Worm (Caenorhabditis elegans) whole organism, L4/young adult: Measurements from ENCODE around the gene ugt-58.

Experiments
- W03F9.2 ChIP-seq: fragments of 150-350 bp; optimal IDR thresholded peaks from 2 replicates; lab custom pipeline; 2014; ENCODE audit warnings: missing biosample characterization, missing genetic modification characterization
- dao-5 ChIP-seq: sonication (generic microtip); optimal IDR thresholded peaks from 2 replicates; lab custom pipeline; 2016; ENCODE audit warnings: missing genotype, missing genetic modification characterization, moderate library complexity, missing compliant biosample characterization
- him-1 ChIP-seq: sonication (generic microtip); optimal IDR thresholded peaks from 2 replicates; lab custom pipeline; 2016; ENCODE audit warnings: missing genotype, missing genetic modification reagents, missing genetic modification characterization, missing compliant biosample characterization

The ugt-58 gene

DNA sequence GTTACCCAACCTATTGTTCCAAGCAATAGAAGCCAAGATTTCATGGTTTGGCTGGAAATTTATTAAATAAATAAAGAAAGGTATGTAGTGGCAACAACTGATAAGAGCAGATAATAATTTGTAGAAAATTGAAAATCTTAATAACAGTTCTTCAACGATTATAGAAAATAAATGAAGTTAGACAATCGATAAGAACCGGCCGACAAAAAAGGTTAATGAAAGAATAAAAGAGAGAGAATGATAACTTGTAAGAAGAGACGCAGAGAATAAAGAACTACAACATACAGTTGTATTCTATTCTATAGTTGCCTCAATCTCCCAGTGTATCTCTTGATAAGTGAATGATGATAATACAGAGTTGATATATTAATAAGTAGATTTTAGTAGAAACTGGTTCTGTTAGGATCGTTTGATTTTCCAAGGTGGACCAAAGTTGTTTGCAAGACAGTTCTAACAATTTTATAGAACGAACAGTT, at the start of gene ugt-58:
ugt-58 (minus strand) TSS at position 51 of the 476 bp plus-strand sequence.
- no peak for TF ChIP-seq W03F9.2 (tag; lab: Kevin White, UChicago)
- TF ChIP-seq him-1 (tag; lab: Kevin White, UChicago) = no peak
- no peak for TF ChIP-seq dao-5 (tag; lab: Kevin White, UChicago)

DNA sequence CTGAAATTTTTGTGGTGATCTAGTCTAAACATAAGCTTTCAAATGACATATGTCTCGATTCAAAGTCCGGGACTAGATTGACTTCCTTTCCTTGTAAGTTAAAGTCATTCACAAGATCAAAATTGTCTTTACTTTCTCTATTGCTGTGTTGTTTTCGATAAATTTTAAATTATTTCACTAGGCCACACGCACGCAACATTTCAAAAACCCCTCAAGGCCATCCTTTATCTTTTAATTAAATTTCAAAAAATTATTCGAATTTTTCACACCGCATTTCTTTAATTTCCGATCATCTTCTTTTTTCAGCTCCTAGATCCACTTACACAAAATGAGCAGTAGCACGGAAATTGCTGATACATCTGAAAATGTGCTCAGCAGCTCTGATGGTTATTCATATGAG, 49.7 kb upstream of the ugt-58 start, which contains the start of gene ZK1307.7:
ZK1307.7 (plus strand) TSS at position 301 of the 400 bp plus-strand sequence.
- TF ChIP-seq W03F9.2 (tag; lab: Kevin White, UChicago) (no peak), him-1 (tag; lab: Kevin White, UChicago) (no peak), dao-5 (tag; lab: Kevin White, UChicago) (no peak)

DNA sequence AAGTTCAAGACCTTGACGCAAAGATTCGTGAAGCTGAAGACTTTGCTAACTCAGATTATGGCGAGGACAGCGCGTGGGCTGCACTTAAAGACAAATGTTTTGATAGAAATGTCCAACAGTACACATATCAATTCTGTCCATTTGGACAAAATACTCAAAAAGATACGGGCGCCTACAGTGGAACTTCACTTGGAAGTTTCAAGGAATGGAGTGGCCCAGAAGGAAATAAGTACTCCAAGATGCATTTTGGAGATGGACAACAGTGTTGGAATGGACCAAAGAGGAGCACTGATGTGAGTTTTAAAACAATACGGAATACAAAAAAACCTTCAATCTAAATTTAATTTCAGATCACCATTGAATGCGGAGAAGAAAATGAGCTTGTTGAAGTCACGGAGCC, 39.3 kb upstream of the ugt-58 start:
- no peak for TF ChIP-seq him-1 (tag; lab: Kevin White, UChicago)
- no peak for TF ChIP-seq dao-5 (tag; lab: Kevin White, UChicago)
- no peak for TF ChIP-seq W03F9.2 (tag; lab: Kevin White, UChicago)

DNA sequence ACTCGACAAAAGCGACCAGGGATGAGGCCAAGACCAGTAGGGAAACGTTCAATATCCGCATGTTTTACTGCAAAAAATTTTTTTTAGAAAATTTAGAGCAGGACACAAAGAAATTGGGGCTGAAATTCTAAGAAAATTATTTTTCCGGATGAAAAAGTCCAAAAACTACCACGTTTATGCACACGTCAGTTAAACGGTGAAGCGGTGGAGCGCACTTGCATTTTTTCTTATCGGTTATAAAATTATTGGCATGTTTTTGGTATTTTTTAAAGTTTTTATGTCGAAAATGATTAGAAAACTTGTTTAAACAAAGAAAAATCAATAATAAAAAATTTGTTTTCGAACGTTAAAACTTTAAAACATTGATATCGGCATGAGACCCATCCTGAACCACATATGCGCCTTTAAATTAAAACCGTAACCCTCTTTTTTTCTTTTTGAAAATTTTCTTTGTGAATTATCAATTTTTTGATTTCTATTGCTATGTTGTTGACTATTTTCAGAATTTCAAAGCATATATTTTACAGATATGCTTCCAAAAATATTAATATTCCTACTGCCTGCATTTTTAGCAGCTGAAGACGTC, 37.6 kb upstream of the ugt-58 start, which contains the start of the genes dnj-20 and ZK1307.8:
dnj-20 (minus strand) TSS at position 67 of the 586 bp plus-strand sequence.
ZK1307.8 (plus strand) TSS at position 504 of the 586 bp plus-strand sequence.
- TF ChIP-seq him-1 (tag; lab: Kevin White, UChicago) = no peak
- no peak for TF ChIP-seq dao-5 (tag; lab: Kevin White, UChicago)
- peak; percentile 35 for TF ChIP-seq W03F9.2 (tag; lab: Kevin White, UChicago)

DNA sequence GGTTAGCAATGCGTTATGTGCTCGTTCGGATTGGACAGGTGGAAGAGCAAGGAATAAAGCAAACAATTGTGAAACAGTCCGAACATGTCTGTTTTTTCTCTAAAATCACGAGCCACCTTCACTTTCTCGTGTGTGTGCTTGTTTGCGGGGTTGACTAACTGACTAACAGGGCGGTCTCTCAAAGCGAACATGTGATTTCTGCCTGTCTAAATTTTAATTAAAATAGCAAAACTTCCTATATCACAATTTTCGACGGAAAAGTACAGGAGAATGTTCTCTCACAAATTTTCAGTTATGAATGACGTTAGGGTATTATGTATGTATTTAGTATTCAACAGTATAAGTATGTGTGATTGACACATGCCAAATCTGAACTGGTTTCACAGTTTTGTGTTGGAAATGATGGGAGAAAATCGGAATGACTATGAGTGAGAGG, 35.3 kb upstream of the ugt-58 start:
- no peak for TF ChIP-seq him-1 (tag; lab: Kevin White, UChicago)
- peak; percentile 14 for TF ChIP-seq W03F9.2 (tag; lab: Kevin White, UChicago)

DNA sequence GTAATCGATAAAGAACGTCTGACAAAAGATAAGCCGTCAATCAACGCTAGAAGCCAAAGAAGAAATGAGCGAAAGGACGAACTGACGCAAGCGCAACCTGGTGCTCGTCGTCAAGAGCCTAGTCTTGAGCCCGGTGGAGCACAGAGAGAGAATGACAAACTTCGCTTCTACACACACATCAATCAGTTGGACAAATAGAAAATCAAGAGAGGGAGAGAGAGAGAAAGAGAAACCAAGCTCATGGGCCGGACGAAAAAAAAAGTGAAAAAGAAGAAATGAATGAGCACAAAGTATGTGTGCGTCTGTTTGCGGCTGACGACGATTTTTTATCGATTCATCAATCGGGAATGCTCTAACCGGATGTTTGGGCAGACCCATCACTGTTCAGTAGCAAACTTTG, 34.5 kb upstream of the ugt-58 start:
- no peak for TF ChIP-seq him-1 (tag; lab: Kevin White, UChicago)
- no peak for TF ChIP-seq dao-5 (tag; lab: Kevin White, UChicago)
- no peak for TF ChIP-seq W03F9.2 (tag; lab: Kevin White, UChicago)

DNA sequence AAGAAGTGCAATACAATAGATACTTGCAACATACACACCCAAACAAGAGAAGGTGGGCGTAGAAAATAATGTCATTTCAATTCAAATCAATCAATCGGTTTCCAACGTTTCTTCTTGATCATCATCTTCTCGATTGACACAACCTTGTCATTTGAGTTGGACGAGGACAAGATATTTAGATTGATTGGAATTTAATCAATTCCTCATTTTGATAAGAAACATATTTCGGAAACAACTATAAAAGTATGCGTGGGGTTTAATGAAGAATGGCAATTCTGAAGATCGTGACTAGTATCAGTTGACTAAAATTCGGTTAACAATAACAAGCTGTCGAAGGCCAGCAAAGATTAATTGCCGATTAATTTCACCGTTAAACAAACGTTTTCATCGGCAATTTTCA, 34.0 kb upstream of the ugt-58 start:
- no peak for TF ChIP-seq W03F9.2 (tag; lab: Kevin White, UChicago)
- TF ChIP-seq him-1 (tag; lab: Kevin White, UChicago) = no peak
- no peak for TF ChIP-seq dao-5 (tag; lab: Kevin White, UChicago)

DNA sequence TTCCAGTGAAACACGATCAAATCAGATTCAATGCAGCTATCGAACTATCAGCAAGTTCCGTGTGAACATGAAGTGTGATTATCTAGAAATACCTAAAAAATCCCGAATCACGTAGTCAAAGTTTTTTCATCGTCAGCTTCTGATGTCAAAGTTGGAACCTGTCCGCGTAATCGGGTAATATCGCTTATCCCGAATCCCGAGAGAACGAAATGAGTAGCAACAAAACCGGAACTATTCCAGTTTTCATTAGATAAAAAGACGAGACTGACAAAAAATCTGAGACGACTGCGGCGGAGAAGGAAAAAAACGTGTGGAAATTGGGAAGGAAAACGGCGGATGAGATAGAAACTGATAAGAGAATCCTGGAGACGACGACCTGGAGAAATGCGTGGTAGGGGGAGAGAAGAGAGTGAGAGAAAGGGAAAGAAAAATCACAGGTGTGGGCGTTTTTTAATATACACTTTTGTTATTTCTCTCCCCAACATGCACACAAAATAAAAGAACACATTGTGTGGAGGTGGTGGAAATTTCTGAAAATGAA, 33.5 kb upstream of the ugt-58 start:
- TF ChIP-seq him-1 (tag; lab: Kevin White, UChicago) (no peak), dao-5 (tag; lab: Kevin White, UChicago) (no peak), W03F9.2 (tag; lab: Kevin White, UChicago) (no peak)

DNA sequence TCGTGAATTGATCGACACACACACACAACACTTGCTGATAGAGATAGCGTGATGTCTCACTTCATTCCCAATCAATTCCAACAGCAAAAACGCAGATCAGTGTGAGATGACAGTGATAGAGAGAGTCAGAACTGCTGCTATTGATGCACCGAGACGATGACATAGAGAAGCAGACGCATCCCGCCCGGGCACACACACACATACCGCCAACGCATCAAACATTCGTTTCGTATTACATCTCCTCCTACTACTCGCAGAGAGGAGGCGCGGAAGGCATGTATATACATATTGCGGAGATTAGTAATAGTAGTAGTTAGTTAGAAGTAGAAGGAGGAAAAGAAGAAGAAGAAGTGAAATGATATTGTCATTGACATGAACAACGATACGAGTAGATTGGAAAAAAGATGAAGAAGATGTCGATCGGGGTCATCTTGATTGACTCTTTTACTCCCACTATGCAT, 32.8 kb upstream of the ugt-58 start:
- TF ChIP-seq him-1 (tag; lab: Kevin White, UChicago) = no peak
- TF ChIP-seq W03F9.2 (tag; lab: Kevin White, UChicago) = no peak
- no peak for TF ChIP-seq dao-5 (tag; lab: Kevin White, UChicago)

DNA sequence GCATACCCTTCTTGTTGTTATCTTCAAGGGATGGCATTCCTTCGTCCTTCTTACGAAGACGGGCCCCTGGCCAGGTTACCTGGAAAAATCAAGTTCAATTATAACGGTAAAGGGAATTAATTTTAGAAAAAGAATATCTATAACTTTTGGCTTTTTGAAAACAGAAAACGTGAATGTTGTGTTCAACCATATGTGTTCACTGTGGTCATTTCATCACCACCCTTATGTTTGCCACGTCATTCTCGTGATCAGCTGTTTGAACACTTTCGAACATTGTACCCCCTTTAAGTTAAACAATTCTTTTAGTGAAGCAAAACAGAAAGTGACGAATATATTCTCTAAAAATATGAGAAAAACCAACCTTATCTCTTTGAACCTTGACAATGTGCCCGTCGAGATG, 32.2 kb upstream of the ugt-58 start:
- no peak for TF ChIP-seq dao-5 (tag; lab: Kevin White, UChicago)
- no peak for TF ChIP-seq him-1 (tag; lab: Kevin White, UChicago)
- no peak for TF ChIP-seq W03F9.2 (tag; lab: Kevin White, UChicago)

DNA sequence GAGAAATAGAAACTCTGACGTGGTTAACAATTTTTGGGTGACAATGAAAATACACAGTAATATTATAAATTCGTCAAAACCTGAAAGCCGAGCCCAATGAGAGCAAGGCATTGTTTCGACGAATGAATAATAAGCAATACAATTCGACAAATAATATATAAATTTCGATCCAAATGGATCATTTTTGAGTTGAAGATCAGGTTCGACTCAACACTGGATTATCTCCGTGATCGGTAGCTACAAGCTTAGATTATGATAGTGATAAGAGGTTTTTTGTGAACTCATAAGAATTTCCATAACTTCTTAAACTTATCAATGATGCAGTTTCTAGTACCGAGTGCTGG, 31.3 kb upstream of the ugt-58 start:
- TF ChIP-seq W03F9.2 (tag; lab: Kevin White, UChicago) (no peak), dao-5 (tag; lab: Kevin White, UChicago) (no peak), him-1 (tag; lab: Kevin White, UChicago) (no peak)

DNA sequence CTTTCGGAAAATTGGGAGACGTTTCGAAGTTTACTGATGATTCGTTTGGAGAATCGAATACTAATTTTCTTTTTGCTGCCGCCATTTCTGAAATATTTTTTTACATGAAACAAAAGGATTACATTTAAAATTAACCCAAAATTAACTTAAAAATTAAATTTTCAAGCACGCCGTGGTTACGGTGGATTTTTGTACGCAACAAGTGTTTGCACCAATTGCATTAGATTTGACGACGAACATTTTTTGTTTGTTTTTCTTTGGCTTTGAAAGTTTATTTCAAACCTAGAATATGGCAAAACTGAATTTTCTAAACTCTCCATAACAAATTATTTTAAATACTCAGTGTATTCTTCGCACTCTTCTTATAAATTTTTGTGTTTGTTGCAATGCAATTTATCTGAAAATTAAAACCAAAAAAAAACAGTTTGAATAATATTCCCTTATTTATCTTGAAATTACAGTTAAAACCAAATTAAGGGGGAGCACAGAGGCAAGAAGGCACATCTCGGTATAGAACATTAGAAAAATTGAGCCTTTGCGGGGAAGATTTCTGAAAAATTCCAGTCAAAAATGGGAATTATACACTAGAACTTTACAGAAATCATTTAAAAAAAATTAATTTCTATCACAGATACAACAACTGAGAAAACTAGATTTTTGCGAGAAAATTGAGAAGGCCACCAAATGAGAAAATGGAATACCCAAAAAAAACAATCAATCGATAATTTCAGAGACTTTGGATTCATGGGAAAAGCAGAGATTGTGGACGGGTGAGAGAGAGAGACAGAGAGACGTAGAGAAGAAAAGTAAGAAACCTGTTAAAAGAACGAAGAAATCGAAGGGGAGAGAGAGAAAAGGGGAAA, 30.7 kb upstream of the ugt-58 start, which contains the start of gene hal-3:
hal-3 (minus strand) TSS at position 87 of the 863 bp plus-strand sequence.
- peak; percentile 16 for TF ChIP-seq W03F9.2 (tag; lab: Kevin White, UChicago)
- TF ChIP-seq him-1 (tag; lab: Kevin White, UChicago) = no peak
- no peak for TF ChIP-seq dao-5 (tag; lab: Kevin White, UChicago)

DNA sequence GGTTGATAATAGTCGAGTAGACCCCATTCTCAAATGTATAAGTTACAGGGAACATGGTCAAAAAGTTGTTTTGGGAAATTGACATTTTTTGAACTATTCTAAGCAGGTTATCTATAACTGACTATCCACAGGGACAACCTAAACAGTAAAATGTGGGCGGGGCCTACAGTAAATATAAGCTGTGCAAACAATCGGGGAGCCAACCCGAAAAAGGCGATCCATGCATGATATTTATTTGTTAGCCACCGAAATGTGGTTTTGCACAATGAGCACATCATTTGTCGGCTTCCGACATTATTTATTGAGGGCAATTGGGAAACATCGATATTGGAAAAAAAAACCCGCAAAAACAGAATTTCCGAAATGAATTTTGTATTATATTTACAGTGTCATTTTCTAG, 28.1 kb upstream of the ugt-58 start, which contains the start of gene hlh-6:
hlh-6 (minus strand) TSS at position 101 of the 400 bp plus-strand sequence.
- TF ChIP-seq him-1 (tag; lab: Kevin White, UChicago) (no peak), W03F9.2 (tag; lab: Kevin White, UChicago) (no peak), dao-5 (tag; lab: Kevin White, UChicago) (no peak)
